Worm (Caenorhabditis elegans) whole organism, young adult: ENCODE data around the gene ari-2.

ENCODE experiments used
- C17E4.6 ChIP-seq: fragments of 200-800 bp; sonication (Bioruptor generic); IDR thresholded peaks from 2 replicates; pipeline ENCODE4 v1.3.6; 2022; ENCODE audit warnings: missing genetic modification reagents, missing genetic modification characterization, missing compliant biosample characterization
- F10E7.11 ChIP-seq: sonication (generic microtip); optimal IDR thresholded peaks from 2 replicates; lab custom pipeline; 2017; ENCODE audit warnings: mild to moderate bottlenecking, missing genetic modification characterization, moderate library complexity, missing compliant biosample characterization
- F23B12.7 ChIP-seq: sonication (generic microtip); optimal IDR thresholded peaks from 2 replicates; lab custom pipeline; 2017; ENCODE audit warnings: missing genetic modification characterization, mild to moderate bottlenecking, missing compliant biosample characterization, antibody characterized with exemption, moderate library complexity; ENCODE audit not compliant: insufficient read depth
- F49E8.2 ChIP-seq: sonication (generic microtip); optimal IDR thresholded peaks from 3 replicates; lab custom pipeline; 2017; ENCODE audit warnings: missing genetic modification characterization, mild to moderate bottlenecking, missing compliant biosample characterization, antibody characterized with exemption, moderate library complexity; ENCODE audit not compliant: insufficient read depth
- F52B5.7 ChIP-seq: sonication (generic microtip); optimal IDR thresholded peaks from 2 replicates; lab custom pipeline; 2016; ENCODE audit warnings: mild to moderate bottlenecking, missing genetic modification characterization, missing compliant biosample characterization
- F57C9.4 ChIP-seq: sonication (generic microtip); optimal IDR thresholded peaks from 2 replicates; lab custom pipeline; 2017; ENCODE audit warnings: mild to moderate bottlenecking, missing genetic modification characterization, missing compliant biosample characterization
- Y56A3A.18 ChIP-seq: fragments of 200-800 bp; sonication (Bioruptor generic); IDR thresholded peaks from 2 replicates; pipeline ENCODE4 v1.3.6; 2022; ENCODE audit warnings: missing genetic modification reagents, missing genetic modification characterization, missing compliant biosample characterization
- akir-1 ChIP-seq: fragments of 200-800 bp; sonication (Bioruptor generic); optimal IDR thresholded peaks from 2 replicates; lab custom pipeline; 2018; ENCODE audit warnings: mild to moderate bottlenecking, missing genetic modification characterization, moderate library complexity, missing compliant biosample characterization
- ama-1 ChIP-seq, 3 experiments: fragments of 150-350 bp in 1 of 3; sonication (generic microtip) in 2 of 3; optimal IDR thresholded peaks; 2 replicates each; lab custom pipeline; 2014 to 2018; ENCODE audit warnings: missing biosample characterization in 2 of 3, missing genetic modification characterization in 2 of 3, missing genetic modification reagents in 2 of 3
- aptf-2 ChIP-seq: fragments of 200-800 bp; sonication (Bioruptor generic); conservative IDR thresholded peaks from 2 replicates; pipeline ENCODE4 v1.3.6; 2022; ENCODE audit warnings: missing genetic modification reagents, missing genetic modification characterization, missing compliant biosample characterization
- aptf-3 ChIP-seq: fragments of 200-800 bp; sonication (Bioruptor generic); IDR thresholded peaks from 2 replicates; pipeline ENCODE4 v1.3.6; 2022; ENCODE audit warnings: missing genetic modification characterization, missing compliant biosample characterization
- atf-7 ChIP-seq: sonication (generic microtip); optimal IDR thresholded peaks from 2 replicates; lab custom pipeline; 2017; ENCODE audit warnings: mild to moderate bottlenecking, missing genetic modification characterization, missing compliant biosample characterization
- ccch-3 ChIP-seq: fragments of 200-800 bp; sonication (Bioruptor generic); optimal IDR thresholded peaks from 2 replicates; lab custom pipeline; 2018; ENCODE audit warnings: mild to moderate bottlenecking, missing genetic modification characterization, missing compliant biosample characterization
- cebp-2 ChIP-seq: fragments of 200-800 bp; sonication (Bioruptor generic); IDR thresholded peaks from 2 replicates; pipeline ENCODE4 v1.3.6; 2022; ENCODE audit warnings: missing genetic modification characterization, missing compliant biosample characterization
- ceh-40 ChIP-seq: fragments of 200-800 bp; sonication (Bioruptor generic); IDR thresholded peaks from 2 replicates; pipeline ENCODE4 v1.3.6; 2022; ENCODE audit warnings: missing genetic modification characterization, missing compliant biosample characterization
- dox-1 ChIP-seq: fragments of 200-800 bp; sonication (Bioruptor generic); IDR thresholded peaks from 2 replicates; pipeline ENCODE4 v1.3.6; 2022; ENCODE audit warnings: missing genetic modification reagents, missing genetic modification characterization, missing compliant biosample characterization
- dpff-1 ChIP-seq: sonication (generic microtip); optimal IDR thresholded peaks from 2 replicates; lab custom pipeline; 2017; ENCODE audit warnings: mild to moderate bottlenecking, missing genetic modification characterization, missing compliant biosample characterization
- egrh-3 ChIP-seq: fragments of 200-800 bp; sonication (Bioruptor generic); IDR thresholded peaks from 2 replicates; pipeline ENCODE4 v1.3.6; 2022; ENCODE audit warnings: missing genetic modification reagents, missing genetic modification characterization, missing compliant biosample characterization
- ekl-4 ChIP-seq: fragments of 200-800 bp; sonication (Bioruptor generic); IDR thresholded peaks from 2 replicates; pipeline ENCODE4 v1.3.6; 2022; ENCODE audit warnings: missing genetic modification reagents, missing genetic modification characterization, missing compliant biosample characterization
- ets-4 ChIP-seq: fragments of 200-800 bp; sonication (Bioruptor generic); optimal IDR thresholded peaks from 2 replicates; lab custom pipeline; 2018; ENCODE audit warnings: mild to moderate bottlenecking, missing genetic modification characterization, missing compliant biosample characterization
- hsf-1 ChIP-seq: fragments of 200-800 bp; sonication (Bioruptor generic); IDR thresholded peaks from 2 replicates; pipeline ENCODE4 v1.3.6; 2022; ENCODE audit warnings: missing genetic modification reagents, missing genetic modification characterization, missing compliant biosample characterization
- let-526 ChIP-seq: fragments of 200-800 bp; sonication (Bioruptor generic); IDR thresholded peaks from 2 replicates; pipeline ENCODE4 v1.3.6; 2022; ENCODE audit warnings: missing genetic modification reagents, missing genetic modification characterization, missing compliant biosample characterization
- lin-26 ChIP-seq: fragments of 200-800 bp; sonication (Bioruptor generic); IDR thresholded peaks from 2 replicates; pipeline ENCODE4 v1.3.6; 2022; ENCODE audit warnings: missing genetic modification reagents, missing genetic modification characterization, missing compliant biosample characterization
- lin-54 ChIP-seq: fragments of 200-800 bp; sonication (Bioruptor generic); optimal IDR thresholded peaks from 2 replicates; lab custom pipeline; 2018; ENCODE audit warnings: mild to moderate bottlenecking, missing genetic modification characterization, missing compliant biosample characterization
- madf-6 ChIP-seq: fragments of 200-800 bp; sonication (Bioruptor generic); IDR thresholded peaks from 2 replicates; pipeline ENCODE4 v1.3.6; 2022; ENCODE audit warnings: missing genetic modification reagents, missing genetic modification characterization, missing compliant biosample characterization
- mcd-1 ChIP-seq: fragments of 200-800 bp; sonication (Bioruptor generic); IDR thresholded peaks from 2 replicates; pipeline ENCODE4 v1.3.6; 2022; ENCODE audit warnings: missing genetic modification reagents, missing genetic modification characterization, missing compliant biosample characterization
- nfya-2 ChIP-seq: fragments of 200-800 bp; sonication (Bioruptor generic); IDR thresholded peaks from 2 replicates; pipeline ENCODE4 v1.3.6; 2022; ENCODE audit warnings: missing genetic modification reagents, missing genetic modification characterization, missing compliant biosample characterization
- nhr-120 ChIP-seq: fragments of 200-800 bp; sonication (Bioruptor generic); IDR thresholded peaks from 2 replicates; pipeline ENCODE4 v1.3.6; 2022; ENCODE audit warnings: missing genetic modification characterization, missing compliant biosample characterization
- nhr-179 ChIP-seq: sonication (generic microtip); optimal IDR thresholded peaks from 2 replicates; lab custom pipeline; 2016; ENCODE audit warnings: mild to moderate bottlenecking, missing genetic modification characterization, missing compliant biosample characterization
- nhr-27 ChIP-seq: fragments of 200-800 bp; sonication (Bioruptor generic); optimal IDR thresholded peaks from 2 replicates; lab custom pipeline; 2018; ENCODE audit warnings: mild to moderate bottlenecking, missing genetic modification characterization, moderate library complexity, missing compliant biosample characterization
- nhr-80 ChIP-seq: sonication (generic microtip); optimal IDR thresholded peaks from 2 replicates; lab custom pipeline; 2016; ENCODE audit warnings: missing genetic modification characterization, missing compliant biosample characterization
- pbrm-1 ChIP-seq: fragments of 200-800 bp; sonication (Bioruptor generic); IDR thresholded peaks from 2 replicates; pipeline ENCODE4 v1.3.6; 2022; ENCODE audit warnings: missing genetic modification reagents, missing genetic modification characterization, missing compliant biosample characterization
- rcor-1 ChIP-seq: fragments of 200-800 bp; sonication (Bioruptor generic); IDR thresholded peaks from 2 replicates; pipeline ENCODE4 v1.3.6; 2022; ENCODE audit warnings: missing genetic modification reagents, missing genetic modification characterization, missing compliant biosample characterization
- repo-1 ChIP-seq: sonication (generic microtip); optimal IDR thresholded peaks from 2 replicates; lab custom pipeline; 2017; ENCODE audit warnings: mild to moderate bottlenecking, missing genetic modification characterization, missing compliant biosample characterization
- sea-2 ChIP-seq: fragments of 200-800 bp; sonication (Bioruptor generic); IDR thresholded peaks from 2 replicates; pipeline ENCODE4 v1.3.6; 2022; ENCODE audit warnings: missing genetic modification characterization, missing compliant biosample characterization
- snpc-1.1 ChIP-seq: sonication (generic microtip); optimal IDR thresholded peaks from 2 replicates; lab custom pipeline; 2017; ENCODE audit warnings: missing genetic modification characterization, mild to moderate bottlenecking, missing compliant biosample characterization, antibody characterized with exemption, moderate library complexity, missing genotype, missing genetic modification reagents; ENCODE audit not compliant: insufficient read depth
- snpc-1.3 ChIP-seq: sonication (generic microtip); optimal IDR thresholded peaks from 2 replicates; lab custom pipeline; 2017; ENCODE audit warnings: missing genetic modification characterization, mild to moderate bottlenecking, missing compliant biosample characterization, antibody characterized with exemption, moderate library complexity, missing genotype, missing genetic modification reagents; ENCODE audit not compliant: insufficient read depth
- snpc-4 ChIP-seq, 5 experiments: fragments of 150-350 bp in 1 of 5; sonication (generic microtip) in 4 of 5; optimal IDR thresholded peaks; 2 replicates each; lab custom pipeline; 2014 to 2018; ENCODE audit warnings: missing genetic modification characterization in 5 of 5, missing biosample characterization in 3 of 5, antibody characterized with exemption in 2 of 5, mild to moderate bottlenecking in 2 of 5, missing compliant biosample characterization in 2 of 5, missing genotype in 2 of 5, moderate library complexity in 2 of 5, missing genetic modification reagents in 1 of 5
- somi-1 ChIP-seq: fragments of 200-800 bp; sonication (Bioruptor generic); optimal IDR thresholded peaks from 2 replicates; lab custom pipeline; 2018; ENCODE audit warnings: mild to moderate bottlenecking, missing genetic modification characterization, missing compliant biosample characterization
- tbx-9 ChIP-seq: sonication (generic microtip); optimal IDR thresholded peaks from 2 replicates; lab custom pipeline; 2016; ENCODE audit warnings: borderline replicate concordance, missing genetic modification characterization, inconsistent platforms, missing compliant biosample characterization
- tlf-1 ChIP-seq: fragments of 200-800 bp; sonication (Bioruptor generic); optimal IDR thresholded peaks from 2 replicates; lab custom pipeline; 2018; ENCODE audit warnings: mild to moderate bottlenecking, missing genetic modification characterization, missing compliant biosample characterization
- unc-62 ChIP-seq: fragments of 150-350 bp; optimal IDR thresholded peaks from 2 replicates; lab custom pipeline; 2014; ENCODE audit warnings: missing biosample characterization, missing genetic modification reagents, missing genetic modification characterization
- zim-3 ChIP-seq: sonication (generic microtip); optimal IDR thresholded peaks from 2 replicates; lab custom pipeline; 2017; ENCODE audit warnings: mild to moderate bottlenecking, missing genetic modification characterization, moderate library complexity, missing compliant biosample characterization
- ztf-18 ChIP-seq: sonication (generic microtip); optimal IDR thresholded peaks from 2 replicates; lab custom pipeline; 2016; ENCODE audit warnings: missing genotype, mild to moderate bottlenecking, missing genetic modification characterization, missing compliant biosample characterization
- ztf-26 ChIP-seq: sonication (generic microtip); optimal IDR thresholded peaks from 2 replicates; lab custom pipeline; 2017; ENCODE audit warnings: missing genetic modification characterization, missing compliant biosample characterization
- ztf-28 ChIP-seq: fragments of 200-800 bp; sonication (Bioruptor generic); IDR thresholded peaks from 2 replicates; pipeline ENCODE4 v1.3.6; 2022; ENCODE audit warnings: missing genetic modification reagents, missing genetic modification characterization, missing compliant biosample characterization
- ztf-3 ChIP-seq: fragments of 200-800 bp; sonication (Bioruptor generic); optimal IDR thresholded peaks from 2 replicates; lab custom pipeline; 2018; ENCODE audit warnings: mild to moderate bottlenecking, missing genetic modification characterization, missing compliant biosample characterization

The ari-2 gene

ce11 chrIV:5544609-5545214, 6.2 kb upstream of the ari-2 start, which contains the start of gene cec-6 (continued):
- TF ChIP-seq snpc-1.3 (tag; lab: Kevin White, UChicago): no peak
- TF ChIP-seq aptf-3: 0 out of 2 replicates have a peak, but pooled peaks have one; percentile 19
- TF ChIP-seq F57C9.4: no peak
- TF ChIP-seq tbx-9 (tag; lab: Kevin White, UChicago): no peak
- no peak for TF ChIP-seq F52B5.7 (tag; lab: Kevin White, UChicago)
- TF ChIP-seq ztf-26 (tag; lab: Kevin White, UChicago): no peak
- TF ChIP-seq unc-62 (GFP tag; lab: Kevin White, UChicago): no peak
- no peak for TF ChIP-seq akir-1 (GFP tag; lab: Kevin White, UChicago)
- no peak for TF ChIP-seq zim-3 (tag; lab: Kevin White, UChicago)
- TF ChIP-seq ztf-3 (GFP tag; lab: Kevin White, UChicago): no peak
- no peak for TF ChIP-seq lin-26 (GFP tag; lab: Robert Waterston, UW)
- no peak for TF ChIP-seq ets-4
- TF ChIP-seq F23B12.7 (tag; lab: Kevin White, UChicago): no peak
- TF ChIP-seq C17E4.6 (GFP tag; lab: Robert Waterston, UW): no peak
- TF ChIP-seq atf-7 (tag; lab: Kevin White, UChicago): peak; percentile 46
- no peak for TF ChIP-seq egrh-3
- no peak for TF ChIP-seq ztf-28 (GFP tag; lab: Robert Waterston, UW)
- TF ChIP-seq snpc-4 (GFP tag; optimal IDR thresholded peaks at IDR 0.05; lab: Kevin White, UChicago): peak; percentile 68
- peak in 1 of 4 experiments; percentile 81 for TF ChIP-seq snpc-4 (tag; optimal IDR thresholded peaks at IDR 0.05; lab: Kevin White, UChicago)
- peak; percentile 24 for TF ChIP-seq tlf-1 (GFP tag; lab: Kevin White, UChicago)
- TF ChIP-seq hsf-1 (GFP tag; lab: Robert Waterston, UW): peak; percentile 54; the same call in 1 of the 2 replicates
- TF ChIP-seq somi-1 (GFP tag; lab: Kevin White, UChicago): no peak
- TF ChIP-seq ekl-4: 0 out of 2 replicates have a peak, but pooled peaks have one; percentile 58
- no peak for TF ChIP-seq Y56A3A.18 (GFP tag; lab: Robert Waterston, UW)
- TF ChIP-seq ceh-40 (GFP tag; lab: Robert Waterston, UW): no peak
- peak; percentile 67 for TF ChIP-seq F49E8.2 (tag; lab: Kevin White, UChicago)
- TF ChIP-seq dpff-1 (tag; lab: Kevin White, UChicago): no peak
- peak; percentile 4 for TF ChIP-seq ztf-18 (tag; lab: Kevin White, UChicago)
- TF ChIP-seq madf-6 (GFP tag; lab: Robert Waterston, UW): peak; percentile 25; the same call in 1 of the 2 replicates
- no peak for TF ChIP-seq rcor-1 (GFP tag; lab: Robert Waterston, UW)
- no peak for TF ChIP-seq sea-2 (GFP tag; lab: Robert Waterston, UW)
- TF ChIP-seq pbrm-1 (GFP tag; lab: Robert Waterston, UW): no peak
- TF ChIP-seq aptf-2: no peak
- no peak for TF ChIP-seq let-526 (GFP tag; lab: Robert Waterston, UW)
- TF ChIP-seq nfya-2 (GFP tag; lab: Robert Waterston, UW): no peak
- TF ChIP-seq cebp-2 (GFP tag; lab: Robert Waterston, UW): no peak
- no peak for TF ChIP-seq nhr-80 (tag; lab: Kevin White, UChicago)
- no peak for TF ChIP-seq snpc-1.1 (tag; lab: Kevin White, UChicago)
- TF ChIP-seq mcd-1 (GFP tag; lab: Robert Waterston, UW): no peak
- TF ChIP-seq F10E7.11 (tag; lab: Kevin White, UChicago): no peak
- no peak for TF ChIP-seq lin-54 (GFP tag; lab: Kevin White, UChicago)
- no peak for TF ChIP-seq nhr-120
- no peak for TF ChIP-seq nhr-179
- no peak for TF ChIP-seq dox-1 (GFP tag; lab: Robert Waterston, UW)
- TF ChIP-seq ccch-3 (GFP tag; lab: Kevin White, UChicago): no peak
- no peak for TF ChIP-seq ama-1 (optimal IDR thresholded peaks at IDR 0.05; lab: Kevin White, UChicago)
- TF ChIP-seq ama-1 (GFP tag; optimal IDR thresholded peaks at IDR 0.05; lab: Kevin White, UChicago): no peak
- TF ChIP-seq nhr-27: peak; percentile 86
- no peak for TF ChIP-seq repo-1 (tag; lab: Kevin White, UChicago)
